Worm (Caenorhabditis elegans) whole organism, L2 larva: ENCODE measurements around the gene egl-15.

Experiments
- C34F6.9 ChIP-seq: fragments of 150-350 bp; optimal IDR thresholded peaks from 2 replicates; lab custom pipeline; 2014; ENCODE audit warnings: missing biosample characterization, missing genetic modification characterization
- R02D3.7 ChIP-seq: fragments of 150-350 bp; optimal IDR thresholded peaks from 2 replicates; lab custom pipeline; 2014; ENCODE audit warnings: missing biosample characterization, missing genetic modification characterization
- Y55F3AM.14 ChIP-seq: fragments of 200-800 bp; sonication (Bioruptor generic); optimal IDR thresholded peaks from 2 replicates; lab custom pipeline; 2018; ENCODE audit warnings: mild to moderate bottlenecking, missing genetic modification characterization, missing compliant biosample characterization
- ZK546.5 ChIP-seq: sonication (generic microtip); optimal IDR thresholded peaks from 2 replicates; lab custom pipeline; 2017; ENCODE audit warnings: missing biosample characterization, missing genetic modification characterization
- ama-1 ChIP-seq: fragments of 150-350 bp; optimal IDR thresholded peaks from 2 replicates; lab custom pipeline; 2018; ENCODE audit warnings: inconsistent platforms
- blmp-1 ChIP-seq: sonication (generic microtip); optimal IDR thresholded peaks from 2 replicates; lab custom pipeline; 2017; ENCODE audit warnings: missing genetic modification characterization, mild to moderate bottlenecking, missing compliant biosample characterization, antibody characterized with exemption, moderate library complexity; ENCODE audit not compliant: insufficient read depth
- ceh-16 ChIP-seq: fragments of 150-350 bp; optimal IDR thresholded peaks from 2 replicates; lab custom pipeline; 2014; ENCODE audit warnings: missing biosample characterization, missing genetic modification characterization
- dmd-4 ChIP-seq: sonication (generic microtip); optimal IDR thresholded peaks from 2 replicates; lab custom pipeline; 2017; ENCODE audit warnings: missing biosample characterization, missing genetic modification characterization
- egl-27 ChIP-seq: sonication (generic microtip); optimal IDR thresholded peaks from 3 replicates; lab custom pipeline; 2017; ENCODE audit warnings: missing biosample characterization, missing genetic modification reagents, missing genetic modification characterization
- elt-1 ChIP-seq: fragments of 150-350 bp; optimal IDR thresholded peaks from 2 replicates; lab custom pipeline; 2014; ENCODE audit warnings: missing biosample characterization, missing genetic modification characterization
- elt-3 ChIP-seq: sonication (generic microtip); optimal IDR thresholded peaks from 2 replicates; lab custom pipeline; 2017; ENCODE audit warnings: missing biosample characterization, missing genetic modification characterization
- gmeb-1 ChIP-seq: fragments of 150-350 bp; optimal IDR thresholded peaks from 2 replicates; lab custom pipeline; 2014; ENCODE audit warnings: missing biosample characterization, missing genetic modification characterization
- lin-11 ChIP-seq: fragments of 150-350 bp; sonication (generic microtip); optimal IDR thresholded peaks from 2 replicates; lab custom pipeline; 2014; ENCODE audit warnings: missing biosample characterization, missing genetic modification characterization, inconsistent platforms, mixed read lengths
- lin-13 ChIP-seq: fragments of 150-350 bp; optimal IDR thresholded peaks from 2 replicates; lab custom pipeline; 2014; ENCODE audit warnings: missing biosample characterization, missing genetic modification reagents, missing genetic modification characterization
- lin-39 ChIP-seq: fragments of 150-350 bp; optimal IDR thresholded peaks from 2 replicates; lab custom pipeline; 2014; ENCODE audit warnings: missing biosample characterization, missing genetic modification reagents, missing genetic modification characterization
- lsy-2 ChIP-seq, 2 experiments: fragments of 150-350 bp in 1 of 2; sonication (generic microtip) in 1 of 2; optimal IDR thresholded peaks; 2 replicates each; lab custom pipeline; 2014 to 2017; ENCODE audit warnings: missing biosample characterization in 2 of 2, missing genetic modification characterization in 2 of 2
- nhr-10 ChIP-seq: sonication (generic microtip); optimal IDR thresholded peaks from 2 replicates; lab custom pipeline; 2017; ENCODE audit warnings: missing biosample characterization, missing genetic modification characterization
- nhr-11 ChIP-seq: fragments of 150-350 bp; optimal IDR thresholded peaks from 2 replicates; lab custom pipeline; 2014; ENCODE audit warnings: missing biosample characterization, missing genetic modification characterization
- nhr-12 ChIP-seq: fragments of 150-350 bp; optimal IDR thresholded peaks from 2 replicates; lab custom pipeline; 2014; ENCODE audit warnings: missing biosample characterization, missing genetic modification characterization
- nhr-129 ChIP-seq: fragments of 150-350 bp; optimal IDR thresholded peaks from 2 replicates; lab custom pipeline; 2014; ENCODE audit warnings: missing biosample characterization, missing genetic modification characterization
- nhr-21 ChIP-seq: fragments of 150-350 bp; optimal IDR thresholded peaks from 2 replicates; lab custom pipeline; 2014; ENCODE audit warnings: missing biosample characterization, missing genetic modification characterization
- nhr-23 ChIP-seq: fragments of 150-350 bp; optimal IDR thresholded peaks from 2 replicates; lab custom pipeline; 2014; ENCODE audit warnings: missing biosample characterization, missing genetic modification reagents, missing genetic modification characterization
- nhr-25 ChIP-seq: fragments of 150-350 bp; sonication (generic microtip); optimal IDR thresholded peaks from 3 replicates; lab custom pipeline; 2014; ENCODE audit warnings: missing biosample characterization, missing genetic modification characterization
- nhr-6 ChIP-seq: fragments of 150-350 bp; optimal IDR thresholded peaks from 2 replicates; lab custom pipeline; 2014; ENCODE audit warnings: missing biosample characterization, missing genetic modification characterization
- nhr-77 ChIP-seq: fragments of 150-350 bp; optimal IDR thresholded peaks from 2 replicates; lab custom pipeline; 2014; ENCODE audit warnings: missing biosample characterization, missing genetic modification characterization
- peb-1 ChIP-seq: fragments of 150-350 bp; optimal IDR thresholded peaks from 2 replicates; lab custom pipeline; 2014; ENCODE audit warnings: missing biosample characterization, missing genetic modification characterization
- sem-4 ChIP-seq: fragments of 150-350 bp; optimal IDR thresholded peaks from 2 replicates; lab custom pipeline; 2014; ENCODE audit warnings: missing biosample characterization, missing genetic modification reagents, missing genetic modification characterization
- skn-1 ChIP-seq: sonication (generic microtip); optimal IDR thresholded peaks from 2 replicates; lab custom pipeline; 2017; ENCODE audit warnings: missing biosample characterization, missing genetic modification characterization
- sma-3 ChIP-seq: sonication (generic microtip); optimal IDR thresholded peaks from 2 replicates; lab custom pipeline; 2016; ENCODE audit warnings: missing genetic modification reagents, missing genetic modification characterization, missing compliant biosample characterization
- sma-9 ChIP-seq, 2 experiments: fragments of 150-350 bp in 1 of 2; sonication (generic microtip) in 1 of 2; optimal IDR thresholded peaks; 2 replicates each; lab custom pipeline; 2014 to 2016; ENCODE audit warnings: missing genetic modification characterization in 2 of 2, mild to moderate bottlenecking in 1 of 2, missing biosample characterization in 1 of 2, missing compliant biosample characterization in 1 of 2, missing genetic modification reagents in 1 of 2, moderate library complexity in 1 of 2
- unc-39 ChIP-seq: fragments of 150-350 bp; optimal IDR thresholded peaks from 2 replicates; lab custom pipeline; 2014; ENCODE audit warnings: missing biosample characterization, missing genetic modification characterization
- unc-55 ChIP-seq: fragments of 150-350 bp; sonication (generic microtip); optimal IDR thresholded peaks from 3 replicates; lab custom pipeline; 2014; ENCODE audit warnings: missing biosample characterization, missing genetic modification reagents, missing genetic modification characterization
- unc-62 ChIP-seq: fragments of 150-350 bp; optimal IDR thresholded peaks from 2 replicates; lab custom pipeline; 2014; ENCODE audit warnings: missing biosample characterization, missing genetic modification reagents, missing genetic modification characterization
- zag-1 ChIP-seq: fragments of 150-350 bp; optimal IDR thresholded peaks from 2 replicates; lab custom pipeline; 2014; ENCODE audit warnings: missing biosample characterization, missing genetic modification characterization
- ztf-11 ChIP-seq: sonication (generic microtip); optimal IDR thresholded peaks from 2 replicates; lab custom pipeline; 2017; ENCODE audit warnings: missing biosample characterization, missing genetic modification characterization

The egl-15 gene

ce11 chrX:11010565-11010964, 5.6 kb upstream of the egl-15 start, which contains the start of gene F58A3.4:
F58A3.4 (minus strand) TSS chrX:11010665.
- TF ChIP-seq skn-1 (tag; lab: Kevin White, UChicago) (no peak), unc-55 (GFP tag; lab: Kevin White, UChicago) (no peak), Y55F3AM.14 (GFP tag; lab: Kevin White, UChicago) (no peak), peb-1 (tag; lab: Kevin White, UChicago) (no peak), C34F6.9 (tag; lab: Kevin White, UChicago) (no peak), ceh-16 (tag; lab: Kevin White, UChicago) (no peak), zag-1 (tag; lab: Kevin White, UChicago) (no peak), lin-11 (tag; lab: Kevin White, UChicago) (no peak), nhr-23 (tag; lab: Kevin White, UChicago) (no peak), nhr-10 (no peak), egl-27 (tag; lab: Kevin White, UChicago) (no peak), ZK546.5 (tag; lab: Kevin White, UChicago) (no peak), nhr-6 (tag; lab: Kevin White, UChicago) (no peak), lsy-2 (tag; optimal IDR thresholded peaks at IDR 0.05; lab: Kevin White, UChicago) (no peak)

ce11 chrX:11012337-11012736, 3.9 kb upstream of the egl-15 start, which contains the start of gene F58A3.3:
F58A3.3 (plus strand) TSS chrX:11012637.
- no peak for TF ChIP-seq nhr-21
- TF ChIP-seq elt-3 (tag; lab: Kevin White, UChicago), result no peak
- no peak for TF ChIP-seq nhr-77 (tag; lab: Kevin White, UChicago)
- TF ChIP-seq nhr-25 (tag; lab: Kevin White, UChicago), result no peak
- no peak for TF ChIP-seq sma-9 (GFP tag; optimal IDR thresholded peaks at IDR 0.05; lab: Kevin White, UChicago)
- TF ChIP-seq sma-9 (tag; optimal IDR thresholded peaks at IDR 0.05; lab: Kevin White, UChicago), result no peak
- no peak for TF ChIP-seq nhr-23 (tag; lab: Kevin White, UChicago)
- no peak for TF ChIP-seq ceh-16 (tag; lab: Kevin White, UChicago)
- no peak for TF ChIP-seq lin-13 (GFP tag; lab: Kevin White, UChicago)
- TF ChIP-seq zag-1 (tag; lab: Kevin White, UChicago), result no peak
- no peak for TF ChIP-seq dmd-4
- TF ChIP-seq R02D3.7 (tag; lab: Kevin White, UChicago), result no peak
- TF ChIP-seq egl-27 (tag; lab: Kevin White, UChicago), result no peak
- TF ChIP-seq sma-3 (GFP tag; lab: Kevin White, UChicago), result no peak

ce11 chrX:11014394-11015280, 1.6 kb upstream of the egl-15 start:
- TF ChIP-seq lin-39 (tag; lab: Kevin White, UChicago), result no peak
- no peak for TF ChIP-seq ztf-11 (tag; lab: Kevin White, UChicago)
- TF ChIP-seq elt-1 (tag; lab: Kevin White, UChicago), result no peak
- no peak for TF ChIP-seq elt-3 (tag; lab: Kevin White, UChicago)
- peak; percentile 1 for TF ChIP-seq unc-62 (GFP tag; lab: Kevin White, UChicago)
- peak; percentile 0 for TF ChIP-seq nhr-129
- peak; percentile 43 for TF ChIP-seq nhr-25 (tag; lab: Kevin White, UChicago)
- TF ChIP-seq ceh-16 (tag; lab: Kevin White, UChicago), result no peak
- peak; percentile 4 for TF ChIP-seq nhr-21
- TF ChIP-seq ama-1 (lab: Kevin White, UChicago), result no peak
- TF ChIP-seq gmeb-1 (tag; lab: Kevin White, UChicago), result peak; percentile 29
- no peak for TF ChIP-seq skn-1 (tag; lab: Kevin White, UChicago)
- no peak for TF ChIP-seq C34F6.9 (tag; lab: Kevin White, UChicago)
- TF ChIP-seq ZK546.5 (tag; lab: Kevin White, UChicago), result no peak
- TF ChIP-seq egl-27 (tag; lab: Kevin White, UChicago), result peak; percentile 35
- no peak for TF ChIP-seq unc-39 (tag; lab: Kevin White, UChicago)
- TF ChIP-seq sma-3 (GFP tag; lab: Kevin White, UChicago), result peak; percentile 20
- no peak for TF ChIP-seq nhr-11 (tag; lab: Kevin White, UChicago)
- TF ChIP-seq blmp-1 (tag; lab: Kevin White, UChicago), result peak; percentile 21
- TF ChIP-seq sem-4 (tag; lab: Kevin White, UChicago), result no peak
- no peak for TF ChIP-seq nhr-12 (tag; lab: Kevin White, UChicago)
